Worm (Caenorhabditis elegans) whole organism, early embryonic: Measurements from ENCODE around the gene T21B10.4.

ENCODE experiments used
- B0310.2 ChIP-seq: sonication (generic microtip); optimal IDR thresholded peaks from 2 replicates; lab custom pipeline; 2016; ENCODE audit warnings: mild to moderate bottlenecking, missing genetic modification characterization, missing compliant biosample characterization
- F13C5.2 ChIP-seq: sonication (generic microtip); optimal IDR thresholded peaks from 2 replicates; lab custom pipeline; 2017; ENCODE audit warnings: mild to moderate bottlenecking, missing genetic modification characterization, inconsistent platforms, missing compliant biosample characterization
- aly-1 ChIP-seq: sonication (generic microtip); optimal IDR thresholded peaks from 2 replicates; lab custom pipeline; 2016; ENCODE audit warnings: missing genetic modification characterization, missing compliant biosample characterization
- ama-1 ChIP-seq: fragments of 150-350 bp; optimal IDR thresholded peaks from 2 replicates; lab custom pipeline; 2014
- ceh-13 ChIP-seq: fragments of 200-800 bp; sonication (Bioruptor generic); optimal IDR thresholded peaks from 2 replicates; lab custom pipeline; 2018; ENCODE audit warnings: mild to moderate bottlenecking, missing genetic modification characterization, missing compliant biosample characterization
- ceh-36 ChIP-seq: sonication (generic microtip); optimal IDR thresholded peaks from 2 replicates; lab custom pipeline; 2016; ENCODE audit warnings: missing genetic modification characterization, inconsistent platforms, missing compliant biosample characterization
- ets-7 ChIP-seq: sonication (generic microtip); optimal IDR thresholded peaks from 2 replicates; lab custom pipeline; 2016; ENCODE audit warnings: missing genotype, missing genetic modification characterization, missing compliant biosample characterization
- flt-1 ChIP-seq: fragments of 200-800 bp; sonication (Bioruptor generic); IDR thresholded peaks from 2 replicates; pipeline ENCODE4 v1.3.6; 2022; ENCODE audit warnings: missing genetic modification characterization, missing compliant biosample characterization
- hmbx-1 ChIP-seq: sonication (generic microtip); optimal IDR thresholded peaks from 2 replicates; lab custom pipeline; 2016; ENCODE audit warnings: mild to moderate bottlenecking, missing genetic modification characterization, missing compliant biosample characterization
- hmg-4 ChIP-seq: fragments of 200-800 bp; sonication (Bioruptor generic); optimal IDR thresholded peaks from 2 replicates; lab custom pipeline; 2018; ENCODE audit warnings: mild to moderate bottlenecking, missing genetic modification characterization, missing compliant biosample characterization
- hnd-1 ChIP-seq: sonication (generic microtip); optimal IDR thresholded peaks from 2 replicates; lab custom pipeline; 2016; ENCODE audit warnings: missing genetic modification characterization, missing compliant biosample characterization
- pes-1 ChIP-seq: fragments of 200-800 bp; sonication (Bioruptor generic); IDR thresholded peaks from 2 replicates; pipeline ENCODE4 v1.3.6; 2022; ENCODE audit warnings: missing genetic modification reagents, missing genetic modification characterization, missing compliant biosample characterization
- scrt-1 ChIP-seq: fragments of 200-800 bp; sonication (Bioruptor generic); IDR thresholded peaks from 2 replicates; pipeline ENCODE4 v1.3.6; 2022; ENCODE audit warnings: missing genetic modification characterization, missing compliant biosample characterization
- sea-1 ChIP-seq: fragments of 200-800 bp; sonication (Bioruptor generic); conservative IDR thresholded peaks from 2 replicates; pipeline ENCODE4 v1.3.6; 2022; ENCODE audit warnings: missing genetic modification characterization, missing compliant biosample characterization
- tbx-11 ChIP-seq: fragments of 200-800 bp; sonication (Bioruptor generic); IDR thresholded peaks from 2 replicates; pipeline ENCODE4 v1.3.6; 2022; ENCODE audit warnings: missing genetic modification characterization, missing compliant biosample characterization
- tbx-37 ChIP-seq: fragments of 200-800 bp; sonication (Bioruptor generic); conservative IDR thresholded peaks from 2 replicates; pipeline ENCODE4 v1.3.6; 2022; ENCODE audit warnings: missing genetic modification reagents, missing genetic modification characterization, missing compliant biosample characterization
- tra-4 ChIP-seq: sonication (generic microtip); optimal IDR thresholded peaks from 2 replicates; lab custom pipeline; 2017; ENCODE audit warnings: missing genetic modification characterization, missing compliant biosample characterization

T21B10.4 gene

ce11 chrII:8898582-8899356 lies 41.9 kb upstream of the T21B10.4 start:
- no peak for TF ChIP-seq scrt-1 (GFP tag; lab: Robert Waterston, UW)
- TF ChIP-seq tbx-11 (GFP tag; lab: Robert Waterston, UW) = no peak

- TF ChIP-seq hnd-1 (tag; lab: Kevin White, UChicago) = no peak
- no peak for TF ChIP-seq ets-7 (tag; lab: Kevin White, UChicago)
- TF ChIP-seq ama-1 (lab: Kevin White, UChicago) = no peak
- no peak for TF ChIP-seq tbx-11 (GFP tag; lab: Robert Waterston, UW)
- TF ChIP-seq flt-1 = no peak
- TF ChIP-seq ceh-13 = no peak
- TF ChIP-seq aly-1 (tag; lab: Kevin White, UChicago) = no peak
- TF ChIP-seq tbx-37 (GFP tag; lab: Robert Waterston, UW) = no peak
- TF ChIP-seq pes-1 (GFP tag; lab: Robert Waterston, UW) = no peak
- TF ChIP-seq hmbx-1 (tag; lab: Kevin White, UChicago) = no peak
- no peak for TF ChIP-seq scrt-1 (GFP tag; lab: Robert Waterston, UW)
- no peak for TF ChIP-seq tra-4 (tag; lab: Kevin White, UChicago)
- no peak for TF ChIP-seq sea-1
- no peak for TF ChIP-seq ceh-36 (tag; lab: Kevin White, UChicago)
- no peak for TF ChIP-seq hmg-4 (GFP tag; lab: Kevin White, UChicago)
- no peak for TF ChIP-seq B0310.2
These were observed 41.3 kb upstream of the T21B10.4 start for ce11 chrII:8899357-8899748.

- TF ChIP-seq scrt-1 (GFP tag; lab: Robert Waterston, UW) (no peak), aly-1 (tag; lab: Kevin White, UChicago) (no peak), ets-7 (tag; lab: Kevin White, UChicago) (no peak), sea-1 (no peak), tra-4 (tag; lab: Kevin White, UChicago) (no peak), tbx-37 (GFP tag; lab: Robert Waterston, UW) (no peak), hmg-4 (GFP tag; lab: Kevin White, UChicago) (no peak), hnd-1 (tag; lab: Kevin White, UChicago) (no peak), hmbx-1 (tag; lab: Kevin White, UChicago) (no peak), ceh-36 (tag; lab: Kevin White, UChicago) (no peak), F13C5.2 (no peak), pes-1 (GFP tag; lab: Robert Waterston, UW) (no peak), B0310.2 (no peak), tbx-11 (GFP tag; lab: Robert Waterston, UW) (no peak)
These were observed 36.8 kb upstream of the T21B10.4 start for ce11 chrII:8903871-8904270.

ce11 chrII:8911929-8912328 lies 28.8 kb upstream of the T21B10.4 start, which contains the start of gene B0457.4:
Gene B0457.4, minus strand, starts transcription at chrII:8912029.
- TF ChIP-seq F13C5.2 (no peak), tbx-11 (GFP tag; lab: Robert Waterston, UW) (no peak), scrt-1 (GFP tag; lab: Robert Waterston, UW) (no peak), hmg-4 (GFP tag; lab: Kevin White, UChicago) (no peak), hnd-1 (tag; lab: Kevin White, UChicago) (no peak)

ce11 chrII:8912523-8913017 lies 28.1 kb upstream of the T21B10.4 start:
- TF ChIP-seq hmbx-1 (tag; lab: Kevin White, UChicago) = no peak

ce11 chrII:8914654-8915053 lies 26.0 kb upstream of the T21B10.4 start:
- TF ChIP-seq sea-1 (no peak), tra-4 (tag; lab: Kevin White, UChicago) (no peak), scrt-1 (GFP tag; lab: Robert Waterston, UW) (no peak), hmbx-1 (tag; lab: Kevin White, UChicago) (no peak), F13C5.2 (no peak), hnd-1 (tag; lab: Kevin White, UChicago) (no peak), flt-1 (no peak), ceh-36 (tag; lab: Kevin White, UChicago) (no peak), ets-7 (tag; lab: Kevin White, UChicago) (no peak), B0310.2 (no peak), aly-1 (tag; lab: Kevin White, UChicago) (no peak), tbx-37 (GFP tag; lab: Robert Waterston, UW) (no peak), ama-1 (lab: Kevin White, UChicago) (no peak), tbx-11 (GFP tag; lab: Robert Waterston, UW) (no peak)

ce11 chrII:8916656-8917055 lies 24.0 kb upstream of the T21B10.4 start:
- TF ChIP-seq F13C5.2 = no peak
- TF ChIP-seq sea-1 = no peak
- no peak for TF ChIP-seq aly-1 (tag; lab: Kevin White, UChicago)
- TF ChIP-seq ets-7 (tag; lab: Kevin White, UChicago) = no peak
- TF ChIP-seq hmbx-1 (tag; lab: Kevin White, UChicago) = no peak
- TF ChIP-seq scrt-1 (GFP tag; lab: Robert Waterston, UW) = no peak
- TF ChIP-seq B0310.2 = no peak
- no peak for TF ChIP-seq ceh-36 (tag; lab: Kevin White, UChicago)
- no peak for TF ChIP-seq flt-1
- no peak for TF ChIP-seq ama-1 (lab: Kevin White, UChicago)
- TF ChIP-seq tbx-37 (GFP tag; lab: Robert Waterston, UW) = no peak
- TF ChIP-seq tra-4 (tag; lab: Kevin White, UChicago) = no peak
- no peak for TF ChIP-seq hmg-4 (GFP tag; lab: Kevin White, UChicago)
- TF ChIP-seq hnd-1 (tag; lab: Kevin White, UChicago) = no peak
- no peak for TF ChIP-seq ceh-13
- no peak for TF ChIP-seq tbx-11 (GFP tag; lab: Robert Waterston, UW)
- TF ChIP-seq pes-1 (GFP tag; lab: Robert Waterston, UW) = no peak
